Worm (Caenorhabditis elegans): ENCODE results near the gene C36B7.2.
A peak's percentile ranks its signal among the peaks of the same experiment; 100 is the strongest.

C36B7.2 gene

DNA sequence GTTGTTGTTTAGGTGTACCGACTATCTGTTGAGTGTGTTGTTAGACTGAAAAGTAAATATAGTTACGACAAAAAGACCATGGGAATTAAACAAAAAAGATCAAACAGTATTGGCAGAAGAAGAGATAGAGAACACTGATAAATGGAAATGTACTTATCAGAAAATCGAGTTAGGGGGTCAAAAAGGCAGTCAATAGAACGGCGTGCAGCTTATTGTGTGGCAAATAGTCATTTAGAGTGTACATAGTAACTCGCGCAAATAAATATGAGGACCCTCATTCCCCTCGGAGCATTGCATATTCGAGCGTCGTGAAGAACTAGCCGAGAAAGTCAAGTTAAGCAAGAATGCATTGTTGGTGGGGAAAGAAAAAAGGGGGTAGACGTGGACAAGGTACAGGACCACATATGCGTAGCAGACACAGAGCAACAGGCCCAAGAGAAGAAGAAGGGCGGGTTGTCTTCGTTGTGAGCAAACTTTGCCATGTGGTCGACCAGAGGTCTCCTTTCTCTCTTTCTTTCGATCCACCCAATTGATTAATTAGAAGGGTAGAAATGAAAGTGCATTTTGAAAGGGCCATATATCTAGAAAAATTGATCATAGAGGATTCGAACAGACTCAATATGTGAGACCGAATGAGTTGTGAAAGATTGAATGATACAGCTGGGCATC is 45.1 kb downstream of the C36B7.2 start, which contains the start of gene lam-2:
lam-2 (minus strand) TSS at position 51 of the 669 bp plus-strand sequence.
- TF ChIP-seq snpc-4 (tag; optimal IDR thresholded peaks at IDR 0.05), result no peak
- TF ChIP-seq ztf-4 (tag; optimal IDR thresholded peaks at IDR 0.05), result no peak
- no peak for TF ChIP-seq ceh-82 (tag; optimal IDR thresholded peaks at IDR 0.05)
- no peak for TF ChIP-seq unc-55 (GFP tag; optimal IDR thresholded peaks at IDR 0.05)
- no peak for TF ChIP-seq mdl-1 (tag; optimal IDR thresholded peaks at IDR 0.05)
- no peak for TF ChIP-seq sma-9 (GFP tag; optimal IDR thresholded peaks at IDR 0.05)
- no peak for TF ChIP-seq sma-9 (tag; optimal IDR thresholded peaks at IDR 0.05)
- TF ChIP-seq nhr-23 (tag; optimal IDR thresholded peaks at IDR 0.05), result no peak
- no peak for TF ChIP-seq lin-13 (GFP tag; optimal IDR thresholded peaks at IDR 0.05)
- no peak for TF ChIP-seq lsy-2 (tag; optimal IDR thresholded peaks at IDR 0.05)

DNA sequence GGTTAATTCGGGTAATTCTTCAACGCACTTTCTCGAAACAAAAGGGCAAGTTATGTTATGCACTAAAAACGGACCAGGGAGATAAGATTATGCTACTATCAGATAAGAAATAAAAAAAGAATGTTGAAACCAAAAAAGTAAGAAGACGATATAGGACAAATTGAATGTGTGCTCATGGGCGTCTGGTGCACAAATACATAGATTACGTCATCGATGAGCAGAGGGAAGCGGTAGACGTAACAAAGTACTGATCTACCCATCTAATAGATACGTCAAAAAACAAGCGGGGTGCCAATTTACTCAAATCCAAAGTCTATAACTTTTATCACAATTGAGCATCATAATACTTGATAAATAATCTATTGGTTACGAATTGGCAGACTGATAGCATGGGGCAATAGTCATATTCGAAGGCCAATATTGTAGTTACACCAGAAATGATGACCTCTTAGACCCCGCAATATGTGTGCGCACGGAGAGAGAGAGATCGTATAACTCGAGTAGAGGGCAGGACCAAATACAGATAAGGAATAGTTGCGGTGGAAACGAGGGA is 45.8 kb downstream of the C36B7.2 start:
- TF ChIP-seq lin-11 (tag; optimal IDR thresholded peaks at IDR 0.05), result no peak

- TF ChIP-seq dmd-4 (tag; optimal IDR thresholded peaks at IDR 0.05), result no peak
- TF ChIP-seq snpc-4 (tag; optimal IDR thresholded peaks at IDR 0.05), result no peak
- TF ChIP-seq nhr-129 (tag; optimal IDR thresholded peaks at IDR 0.05), result peak; percentile 9
- no peak for TF ChIP-seq peb-1 (tag; optimal IDR thresholded peaks at IDR 0.05)
- TF ChIP-seq aly-2 (tag; optimal IDR thresholded peaks at IDR 0.05), result no peak
- TF ChIP-seq ama-1 (optimal IDR thresholded peaks at IDR 0.05), result no peak
- TF ChIP-seq nhr-77 (tag; optimal IDR thresholded peaks at IDR 0.05), result no peak
- TF ChIP-seq F13H6.1 (tag; optimal IDR thresholded peaks at IDR 0.05), result peak; percentile 49
- TF ChIP-seq nhr-23 (tag; optimal IDR thresholded peaks at IDR 0.05), result no peak
- no peak for TF ChIP-seq C34F6.9 (tag; optimal IDR thresholded peaks at IDR 0.05)
- no peak for TF ChIP-seq unc-39 (tag; optimal IDR thresholded peaks at IDR 0.05)
- no peak for TF ChIP-seq lin-39 (tag; optimal IDR thresholded peaks at IDR 0.05)
- no peak for TF ChIP-seq zag-1 (tag; optimal IDR thresholded peaks at IDR 0.05)
These were observed 47.3 kb downstream of the C36B7.2 start for ce11 chrX:7153460-7153859.

DNA sequence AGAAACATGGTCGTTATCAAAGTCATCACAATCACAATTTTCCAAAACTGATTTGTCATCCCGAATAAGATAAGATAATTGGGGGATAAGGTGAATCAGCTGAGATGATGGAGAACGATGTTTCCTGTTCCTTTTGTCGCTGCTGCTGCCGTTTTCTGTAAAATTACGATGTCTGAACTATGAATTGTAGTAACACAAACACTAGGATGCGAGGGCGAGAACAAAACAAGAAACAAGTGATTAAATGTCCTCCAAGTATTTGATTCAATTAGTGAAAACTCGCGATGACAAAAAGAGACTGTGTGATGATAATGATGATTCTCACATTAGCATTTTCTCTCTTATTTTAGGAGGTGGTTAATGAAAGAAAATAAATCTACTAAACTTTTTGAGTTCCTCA is 49.7 kb downstream of the C36B7.2 start, which contains the start of gene C54D1.7:
C54D1.7 (minus strand) TSS at position 157 of the 400 bp plus-strand sequence.
- TF ChIP-seq unc-55 (GFP tag; optimal IDR thresholded peaks at IDR 0.05) (no peak), elt-1 (tag; optimal IDR thresholded peaks at IDR 0.05) (no peak), lin-11 (tag; optimal IDR thresholded peaks at IDR 0.05) (no peak)

- TF ChIP-seq nhr-237 (tag; optimal IDR thresholded peaks at IDR 0.05) (no peak), blmp-1 (tag; optimal IDR thresholded peaks at IDR 0.05; ENCODE audit: insufficient read depth) (peak; percentile 24), mab-5 (tag; optimal IDR thresholded peaks at IDR 0.05) (no peak), elt-1 (tag; optimal IDR thresholded peaks at IDR 0.05) (no peak), aly-2 (tag; optimal IDR thresholded peaks at IDR 0.05) (no peak), elt-3 (tag; optimal IDR thresholded peaks at IDR 0.05) (no peak), ZK546.5 (tag; optimal IDR thresholded peaks at IDR 0.05) (no peak), nhr-25 (tag; optimal IDR thresholded peaks at IDR 0.05) (peak; percentile 19)
These were observed 51.3 kb downstream of the C36B7.2 start for ce11 chrX:7157483-7157882.
